Fruit fly (Drosophila melanogaster) whole organism, pupa: ENCODE results near the gene PH4alphaNE3.

Experiments used
- CG10348 ChIP-seq: fragments of 200-800 bp; sonication (Bioruptor generic); IDR thresholded peaks from 2 replicates; pipeline ENCODE4 v1.3.6; 2022; ENCODE audit warnings: missing biosample characterization, missing genetic modification characterization
- CG15710 ChIP-seq: fragments of 200-800 bp; sonication (Bioruptor generic); optimal IDR thresholded peaks from 2 replicates; lab custom pipeline; 2018; ENCODE audit warnings: missing biosample characterization, mild to moderate bottlenecking, missing genetic modification characterization, moderate library complexity
- CG17806 ChIP-seq: fragments of 200-800 bp; sonication (Bioruptor generic); optimal IDR thresholded peaks from 2 replicates; lab custom pipeline; 2018; ENCODE audit warnings: missing biosample characterization, mild to moderate bottlenecking, missing genetic modification characterization, moderate library complexity
- CG9948 ChIP-seq: fragments of 200-800 bp; sonication (Bioruptor generic); optimal IDR thresholded peaks from 2 replicates; lab custom pipeline; 2018; ENCODE audit warnings: missing biosample characterization, mild to moderate bottlenecking, missing genetic modification characterization, moderate library complexity
- EcR ChIP-seq: fragments of 200-800 bp; sonication (Bioruptor generic); optimal IDR thresholded peaks from 3 replicates; lab custom pipeline; 2019; ENCODE audit warnings: missing biosample characterization, missing genetic modification characterization, mild to moderate bottlenecking, moderate library complexity, missing genetic modification reagents
- fd96Ca ChIP-seq: fragments of 200-800 bp; sonication (Bioruptor generic); IDR thresholded peaks from 3 replicates; pipeline ENCODE4 v1.3.6; 2022; ENCODE audit warnings: missing biosample characterization, missing genetic modification characterization

- TF ChIP-seq CG10348 (GFP tag; lab: Robert Waterston, UW) (no peak), CG17806 (tag; lab: Kevin White, UChicago) (no peak), EcR (GFP tag; lab: Kevin White, UChicago) (no peak), CG15710 (no peak), CG9948 (no peak), fd96Ca (GFP tag; lab: Robert Waterston, UW) (no peak)
These were observed 42.8 kb upstream of the PH4alphaNE3 start for dm6 chr3R:30561207-30561606.
